Worm (Caenorhabditis elegans): ENCODE results near the gene C05C9.1.

Gene C05C9.1

ce11 chrX:11206953-11207352 lies 46.3 kb downstream of the C05C9.1 start, which contains the start of gene hst-2 (continued):
- TF ChIP-seq pbrm-1 (GFP tag; IDR thresholded peaks at IDR 0.05) = peak; percentile 80
- TF ChIP-seq ekl-4 (GFP tag; IDR thresholded peaks at IDR 0.05) = no peak; the same call in 1 of the 2 replicates
- no peak for TF ChIP-seq attf-3 (GFP tag; conservative IDR thresholded peaks at IDR 0.05)
- no peak for TF ChIP-seq C17E4.6 (GFP tag; IDR thresholded peaks at IDR 0.05)
- no peak for TF ChIP-seq rpc-1 (optimal IDR thresholded peaks at IDR 0.05)
- TF ChIP-seq rpc-1 (tag; optimal IDR thresholded peaks at IDR 0.05) = no peak
- peak; percentile 70 for TF ChIP-seq dox-1 (GFP tag; IDR thresholded peaks at IDR 0.05)
- no peak for TF ChIP-seq B0019.2 (GFP tag; conservative IDR thresholded peaks at IDR 0.05)
- TF ChIP-seq B0336.3 (GFP tag; IDR thresholded peaks at IDR 0.05) = peak; percentile 76
- TF ChIP-seq sptf-2 (GFP tag; optimal IDR thresholded peaks at IDR 0.05) = no peak
- no peak for TF ChIP-seq ceh-40 (GFP tag; IDR thresholded peaks at IDR 0.05)
- no peak for TF ChIP-seq akir-1 (GFP tag; optimal IDR thresholded peaks at IDR 0.05)
- no peak for TF ChIP-seq nfya-1 (tag; optimal IDR thresholded peaks at IDR 0.05; ENCODE audit: borderline replicate concordance, insufficient read depth)
- TF ChIP-seq T07F8.4 (tag; optimal IDR thresholded peaks at IDR 0.05) = no peak
- TF ChIP-seq hmg-20 (GFP tag; IDR thresholded peaks at IDR 0.05) = no peak
- TF ChIP-seq lin-54 (GFP tag; optimal IDR thresholded peaks at IDR 0.05) = peak; percentile 48
- TF ChIP-seq lin-26 (GFP tag; IDR thresholded peaks at IDR 0.05) = no peak
- TF ChIP-seq tbp1 (GFP tag; optimal IDR thresholded peaks at IDR 0.05) = peak; percentile 62
- no peak for TF ChIP-seq bed-1 (GFP tag; IDR thresholded peaks at IDR 0.05)
- peak; percentile 42 for TF ChIP-seq K12H6.12 (tag; optimal IDR thresholded peaks at IDR 0.05)
- TF ChIP-seq F33H1.4 (GFP tag; IDR thresholded peaks at IDR 0.05) = no peak
- TF ChIP-seq T26A5.8 (tag; optimal IDR thresholded peaks at IDR 0.05) = no peak
- TF ChIP-seq egl-18 (GFP tag; IDR thresholded peaks at IDR 0.05) = no peak
- peak; percentile 4 for TF ChIP-seq somi-1 (GFP tag; optimal IDR thresholded peaks at IDR 0.05)
- no peak for TF ChIP-seq sea-2 (GFP tag; IDR thresholded peaks at IDR 0.05)
- TF ChIP-seq dpl-1 (GFP tag; optimal IDR thresholded peaks at IDR 0.05) = no peak
- TF ChIP-seq lir-1 (GFP tag; conservative IDR thresholded peaks at IDR 0.05) = 0 out of 2 replicates have a peak, but pooled peaks have one; percentile 44
- no peak for TF ChIP-seq Y79H2A.3 (GFP tag; conservative IDR thresholded peaks at IDR 0.05)
- TF ChIP-seq F57C9.4 (tag; optimal IDR thresholded peaks at IDR 0.05) = no peak
- no peak for TF ChIP-seq attf-6 (GFP tag; IDR thresholded peaks at IDR 0.05)
- peak; percentile 71 for TF ChIP-seq K11D2.4 (GFP tag; IDR thresholded peaks at IDR 0.05)
- no peak for TF ChIP-seq nhr-120 (GFP tag; IDR thresholded peaks at IDR 0.05)
- peak; percentile 86 for TF ChIP-seq Y53G8AR.9 (GFP tag; conservative IDR thresholded peaks at IDR 0.05)
- TF ChIP-seq snpc-3.4 (tag; optimal IDR thresholded peaks at IDR 0.05) = no peak
- no peak for TF ChIP-seq snpc-1.1 (tag; optimal IDR thresholded peaks at IDR 0.05; ENCODE audit: insufficient read depth)
- no peak for TF ChIP-seq cebp-2 (GFP tag; IDR thresholded peaks at IDR 0.05)
- TF ChIP-seq ceh-27 (GFP tag; optimal IDR thresholded peaks at IDR 0.05) = no peak
- TF ChIP-seq pha-4 (tag; optimal IDR thresholded peaks at IDR 0.05) = peak; percentile 61
- no peak for TF ChIP-seq hlh-26 (GFP tag; conservative IDR thresholded peaks at IDR 0.05)
- peak in 1 of 3 experiments; percentile 68 for TF ChIP-seq lin-35 (GFP tag; optimal IDR thresholded peaks at IDR 0.05)
- no peak for TF ChIP-seq F37B4.10 (GFP tag; IDR thresholded peaks at IDR 0.05)
- TF ChIP-seq snpc-4 (GFP tag; optimal IDR thresholded peaks at IDR 0.05) = no peak
- TF ChIP-seq snpc-4 (tag; optimal IDR thresholded peaks at IDR 0.05) = peak in 2 of 4 experiments; percentile 44 to 57
- no peak for TF ChIP-seq fkh-3 (tag; optimal IDR thresholded peaks at IDR 0.05)
- peak; percentile 41 for TF ChIP-seq attf-5 (GFP tag; optimal IDR thresholded peaks at IDR 0.05)
- peak; percentile 41 for TF ChIP-seq repo-1 (tag; optimal IDR thresholded peaks at IDR 0.05)
- TF ChIP-seq let-526 (GFP tag; IDR thresholded peaks at IDR 0.05) = peak; percentile 62; the same call in 1 of the 2 replicates
- TF ChIP-seq mel-28 (tag; optimal IDR thresholded peaks at IDR 0.05; ENCODE audit: borderline replicate concordance) = no peak
- no peak for TF ChIP-seq madf-3 (GFP tag; IDR thresholded peaks at IDR 0.05)
- peak; percentile 98 for TF ChIP-seq hmg-1.2 (GFP tag; IDR thresholded peaks at IDR 0.05)
